Worm (Caenorhabditis elegans) whole organism, midembryonic: Measurements from ENCODE around the gene col-9.

Experiments used
- T22C8.4 ChIP-seq: fragments of 200-800 bp; sonication (Bioruptor generic); IDR thresholded peaks from 2 replicates; pipeline ENCODE4 v1.3.6; 2022; ENCODE audit warnings: missing genetic modification characterization, missing compliant biosample characterization
- cog-1 ChIP-seq: sonication (generic microtip); optimal IDR thresholded peaks from 2 replicates; lab custom pipeline; 2016; ENCODE audit warnings: missing genetic modification characterization, missing compliant biosample characterization
- flt-1 ChIP-seq: fragments of 200-800 bp; sonication (Bioruptor generic); IDR thresholded peaks from 2 replicates; pipeline ENCODE4 v1.3.6; 2022; ENCODE audit warnings: missing genetic modification characterization, missing compliant biosample characterization
- klf-2 ChIP-seq: fragments of 200-800 bp; sonication (Bioruptor generic); conservative IDR thresholded peaks from 2 replicates; pipeline ENCODE4 v1.3.6; 2022; ENCODE audit warnings: missing genetic modification reagents, missing genetic modification characterization, missing compliant biosample characterization
- med-1 ChIP-seq: sonication (generic microtip); optimal IDR thresholded peaks from 2 replicates; lab custom pipeline; 2017; ENCODE audit warnings: missing genetic modification characterization, mild to moderate bottlenecking, missing compliant biosample characterization, antibody characterized with exemption, missing genetic modification reagents; ENCODE audit not compliant: insufficient read depth
- ref-1 ChIP-seq: fragments of 200-800 bp; sonication (Bioruptor generic); conservative IDR thresholded peaks from 2 replicates; pipeline ENCODE4 v1.3.6; 2022; ENCODE audit warnings: missing genetic modification reagents, missing genetic modification characterization, missing compliant biosample characterization
- tab-1 ChIP-seq: fragments of 200-800 bp; sonication (Bioruptor generic); IDR thresholded peaks from 2 replicates; pipeline ENCODE4 v1.3.6; 2022; ENCODE audit warnings: missing genetic modification characterization, missing compliant biosample characterization
- ztf-23 ChIP-seq: fragments of 200-800 bp; sonication (Bioruptor generic); IDR thresholded peaks from 2 replicates; pipeline ENCODE4 v1.3.6; 2022; ENCODE audit warnings: missing genetic modification reagents, missing genetic modification characterization, missing compliant biosample characterization
- ztf-29 ChIP-seq: fragments of 200-800 bp; sonication (Bioruptor generic); IDR thresholded peaks from 2 replicates; pipeline ENCODE4 v1.3.6; 2022; ENCODE audit warnings: missing genetic modification reagents, missing genetic modification characterization, missing compliant biosample characterization

The col-9 gene

DNA sequence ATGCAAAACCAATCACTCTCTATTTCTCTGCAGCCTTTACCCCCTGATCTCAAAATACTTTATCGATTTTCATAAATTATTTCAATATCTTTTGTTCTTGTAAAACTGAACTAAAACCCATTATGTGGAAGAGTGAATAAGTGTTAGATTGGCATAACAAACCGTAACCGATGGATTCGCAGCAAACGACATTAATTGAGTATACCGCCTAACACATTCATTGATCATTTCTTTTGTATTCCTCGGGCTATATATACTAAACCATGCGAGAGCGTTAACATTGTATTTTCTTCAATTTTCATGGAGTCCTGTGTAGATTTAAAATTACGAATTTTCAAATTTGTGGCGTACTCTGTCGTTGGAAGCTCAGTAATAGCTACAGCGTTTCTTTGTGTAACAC is at the start of gene col-9:
Gene col-9 (plus strand): TSS at position 301 of the 400 bp plus-strand sequence.
- no peak for TF ChIP-seq ref-1
- no peak for TF ChIP-seq T22C8.4 (GFP tag; lab: Robert Waterston, UW)
- no peak for TF ChIP-seq med-1
- TF ChIP-seq klf-2 = no peak
- no peak for TF ChIP-seq ztf-23 (GFP tag; lab: Robert Waterston, UW)

ce11 chrX:13541335-13541734 is 48.5 kb upstream of the col-9 start:
- TF ChIP-seq T22C8.4 (GFP tag; lab: Robert Waterston, UW) (no peak), flt-1 (GFP tag; lab: Robert Waterston, UW) (no peak), cog-1 (tag; lab: Kevin White, UChicago) (no peak), ztf-29 (no peak), tab-1 (GFP tag; lab: Robert Waterston, UW) (no peak), med-1 (no peak), ref-1 (no peak), klf-2 (no peak), ztf-23 (GFP tag; lab: Robert Waterston, UW) (no peak)

DNA sequence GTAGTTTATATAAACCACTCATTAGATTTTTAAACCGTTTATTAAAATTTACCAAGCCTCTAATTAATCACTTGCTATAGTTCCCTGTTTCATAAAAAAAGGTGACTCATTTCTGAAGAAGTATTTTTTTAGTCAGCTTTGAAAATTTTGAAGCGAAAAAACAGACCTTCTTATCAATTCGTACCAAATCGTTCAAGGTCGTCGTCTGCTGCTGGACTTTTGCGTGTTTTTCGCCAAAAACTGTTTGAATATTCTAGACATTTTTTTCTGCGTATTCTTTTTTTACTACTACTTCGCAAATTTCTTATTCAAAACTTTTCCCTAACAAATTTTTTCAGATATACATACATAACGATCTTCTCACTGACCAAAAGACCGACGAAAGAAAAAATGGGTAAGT is 47.6 kb upstream of the col-9 start, which contains the start of gene cah-4:
Gene cah-4 (plus strand): TSS at position 339 of the 400 bp plus-strand sequence.
- no peak for TF ChIP-seq tab-1 (GFP tag; lab: Robert Waterston, UW)
- TF ChIP-seq cog-1 (tag; lab: Kevin White, UChicago) = no peak
- no peak for TF ChIP-seq ztf-23 (GFP tag; lab: Robert Waterston, UW)
- no peak for TF ChIP-seq ref-1
- TF ChIP-seq klf-2 = no peak
- TF ChIP-seq med-1 = no peak
- no peak for TF ChIP-seq flt-1 (GFP tag; lab: Robert Waterston, UW)
- no peak for TF ChIP-seq T22C8.4 (GFP tag; lab: Robert Waterston, UW)
- TF ChIP-seq ztf-29 = no peak

ce11 chrX:13542757-13543156 is 47.1 kb upstream of the col-9 start:
- TF ChIP-seq flt-1 (GFP tag; lab: Robert Waterston, UW) (no peak), T22C8.4 (GFP tag; lab: Robert Waterston, UW) (no peak), tab-1 (GFP tag; lab: Robert Waterston, UW) (no peak), ztf-23 (GFP tag; lab: Robert Waterston, UW) (no peak), med-1 (no peak), ztf-29 (no peak), cog-1 (tag; lab: Kevin White, UChicago) (no peak), ref-1 (no peak), klf-2 (no peak)

- TF ChIP-seq klf-2 = no peak
- no peak for TF ChIP-seq ztf-29
- TF ChIP-seq flt-1 (GFP tag; lab: Robert Waterston, UW) = no peak
- no peak for TF ChIP-seq tab-1 (GFP tag; lab: Robert Waterston, UW)
- no peak for TF ChIP-seq T22C8.4 (GFP tag; lab: Robert Waterston, UW)
- TF ChIP-seq ref-1 = no peak
- TF ChIP-seq cog-1 (tag; lab: Kevin White, UChicago) = no peak
- no peak for TF ChIP-seq med-1
- TF ChIP-seq ztf-23 (GFP tag; lab: Robert Waterston, UW) = no peak
Observed at ce11 chrX:13543350-13543749, 46.5 kb upstream of the col-9 start.

- TF ChIP-seq flt-1 (GFP tag; lab: Robert Waterston, UW) = no peak
- TF ChIP-seq ztf-23 (GFP tag; lab: Robert Waterston, UW) = no peak
- no peak for TF ChIP-seq tab-1 (GFP tag; lab: Robert Waterston, UW)
- TF ChIP-seq ref-1 = no peak
- TF ChIP-seq T22C8.4 (GFP tag; lab: Robert Waterston, UW) = no peak
- no peak for TF ChIP-seq klf-2
- TF ChIP-seq med-1 = no peak
- no peak for TF ChIP-seq ztf-29
- no peak for TF ChIP-seq cog-1 (tag; lab: Kevin White, UChicago)
Observed at ce11 chrX:13544544-13545021, 45.3 kb upstream of the col-9 start.

- TF ChIP-seq klf-2 (no peak), cog-1 (tag; lab: Kevin White, UChicago) (no peak), T22C8.4 (GFP tag; lab: Robert Waterston, UW) (no peak), ztf-23 (GFP tag; lab: Robert Waterston, UW) (no peak), ref-1 (no peak), med-1 (no peak), tab-1 (GFP tag; lab: Robert Waterston, UW) (no peak), ztf-29 (no peak), flt-1 (GFP tag; lab: Robert Waterston, UW) (no peak)
Observed at ce11 chrX:13550890-13551289, 38.9 kb upstream of the col-9 start, which contains the start of gene odr-1. odr-1 (minus strand) TSS chrX:13550990.

DNA sequence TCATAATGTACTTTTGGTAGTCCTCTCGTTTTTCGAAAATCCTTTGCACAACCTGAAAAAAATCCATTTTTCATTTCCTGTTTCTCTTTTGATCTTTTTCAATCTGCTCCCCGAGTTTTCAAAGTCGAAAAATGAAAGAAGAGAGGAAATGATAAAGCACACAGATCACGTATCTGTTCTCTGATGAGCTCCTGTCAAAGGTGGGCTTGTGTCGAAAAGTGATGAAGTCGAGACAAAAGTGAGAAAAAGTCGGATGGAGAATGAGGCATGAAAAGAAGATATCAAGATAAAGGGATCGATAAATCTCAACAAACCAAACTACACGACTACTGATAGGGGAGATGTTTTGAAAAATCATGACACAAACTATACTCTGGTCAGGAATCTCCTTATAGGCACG is 34.7 kb upstream of the col-9 start:
- TF ChIP-seq ref-1 (no peak), klf-2 (no peak), cog-1 (tag; lab: Kevin White, UChicago) (no peak), tab-1 (GFP tag; lab: Robert Waterston, UW) (no peak)

- no peak for TF ChIP-seq T22C8.4 (GFP tag; lab: Robert Waterston, UW)
- TF ChIP-seq cog-1 (tag; lab: Kevin White, UChicago) = no peak
- TF ChIP-seq ztf-29 = no peak
- no peak for TF ChIP-seq ref-1
- no peak for TF ChIP-seq tab-1 (GFP tag; lab: Robert Waterston, UW)
- no peak for TF ChIP-seq klf-2
- no peak for TF ChIP-seq flt-1 (GFP tag; lab: Robert Waterston, UW)
- no peak for TF ChIP-seq ztf-23 (GFP tag; lab: Robert Waterston, UW)
- no peak for TF ChIP-seq med-1
Observed at ce11 chrX:13556066-13556465, 33.8 kb upstream of the col-9 start, which contains the start of gene glb-20. glb-20 (minus strand) TSS chrX:13556166.

DNA sequence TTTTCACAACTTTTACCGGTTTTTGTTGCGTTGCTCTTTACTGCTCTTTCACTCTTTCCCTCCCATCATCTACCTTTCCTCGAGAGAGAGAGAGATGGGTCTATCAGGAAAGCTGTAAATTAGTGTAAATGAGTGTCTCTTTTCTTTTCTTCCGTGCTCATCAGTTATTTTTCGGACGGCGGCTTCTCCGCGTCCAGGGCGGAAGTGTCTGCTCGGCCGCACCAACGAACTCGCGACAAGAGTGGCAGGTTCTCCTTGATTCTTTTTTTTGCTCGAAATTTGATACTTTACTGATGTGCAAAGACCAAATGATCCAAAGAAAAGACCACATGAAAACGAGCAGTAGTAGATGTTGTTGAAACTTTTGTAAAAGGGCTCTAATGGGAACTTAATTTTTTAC is 31.2 kb upstream of the col-9 start:
- TF ChIP-seq ztf-29 (no peak), flt-1 (GFP tag; lab: Robert Waterston, UW) (no peak)

- no peak for TF ChIP-seq T22C8.4 (GFP tag; lab: Robert Waterston, UW)
- TF ChIP-seq klf-2 = no peak
- TF ChIP-seq ztf-23 (GFP tag; lab: Robert Waterston, UW) = no peak
- TF ChIP-seq flt-1 (GFP tag; lab: Robert Waterston, UW) = no peak
- TF ChIP-seq ref-1 = no peak
- TF ChIP-seq med-1 = no peak
- TF ChIP-seq ztf-29 = no peak
- TF ChIP-seq tab-1 (GFP tag; lab: Robert Waterston, UW) = no peak
- TF ChIP-seq cog-1 (tag; lab: Kevin White, UChicago) = no peak
Observed at ce11 chrX:13561954-13562353, 27.9 kb upstream of the col-9 start.
